Worm (Caenorhabditis elegans) whole organism, L3 larva: ENCODE results near the gene dct-6.
A peak's percentile ranks its signal among the peaks of the same experiment; 100 is the strongest.

Experiments used
- R02D3.7 ChIP-seq: fragments of 150-350 bp; optimal IDR thresholded peaks from 2 replicates; lab custom pipeline; 2014; ENCODE audit warnings: missing biosample characterization, missing genetic modification characterization
- ZK546.5 ChIP-seq: sonication (generic microtip); optimal IDR thresholded peaks from 2 replicates; lab custom pipeline; 2017; ENCODE audit warnings: missing biosample characterization, missing genetic modification characterization
- aly-2 ChIP-seq: fragments of 150-350 bp; optimal IDR thresholded peaks from 2 replicates; lab custom pipeline; 2014; ENCODE audit warnings: missing biosample characterization, missing genetic modification characterization
- ama-1 ChIP-seq: fragments of 150-350 bp; optimal IDR thresholded peaks from 2 replicates; lab custom pipeline; 2018
- ceh-82 ChIP-seq: fragments of 150-350 bp; optimal IDR thresholded peaks from 2 replicates; lab custom pipeline; 2014; ENCODE audit warnings: missing biosample characterization, missing genetic modification characterization
- daf-12 ChIP-seq: fragments of 150-350 bp; optimal IDR thresholded peaks from 2 replicates; lab custom pipeline; 2014; ENCODE audit warnings: missing biosample characterization, missing genetic modification reagents, missing genetic modification characterization
- egl-27 ChIP-seq: sonication (generic microtip); optimal IDR thresholded peaks from 4 replicates; lab custom pipeline; 2017; ENCODE audit warnings: missing biosample characterization, missing genetic modification reagents, missing genetic modification characterization
- egl-5 ChIP-seq: fragments of 150-350 bp; optimal IDR thresholded peaks from 2 replicates; lab custom pipeline; 2017; ENCODE audit warnings: missing biosample characterization, missing genetic modification reagents, missing genetic modification characterization, inconsistent platforms
- elt-1 ChIP-seq: fragments of 150-350 bp; optimal IDR thresholded peaks from 2 replicates; lab custom pipeline; 2014; ENCODE audit warnings: missing biosample characterization, missing genetic modification characterization
- elt-2 ChIP-seq: sonication (generic microtip); optimal IDR thresholded peaks from 2 replicates; lab custom pipeline; 2016; ENCODE audit warnings: missing genetic modification reagents, mild to moderate bottlenecking, missing genetic modification characterization, missing compliant biosample characterization
- eor-1 ChIP-seq, 2 experiments: fragments of 150-350 bp; optimal IDR thresholded peaks; 2 replicates each; lab custom pipeline; 2014 to 2018; ENCODE audit warnings: missing biosample characterization in 2 of 2, missing genetic modification characterization in 2 of 2
- fos-1 ChIP-seq: fragments of 150-350 bp; optimal IDR thresholded peaks from 2 replicates; lab custom pipeline; 2014; ENCODE audit warnings: missing biosample characterization, missing genetic modification characterization
- hmg-11 ChIP-seq: sonication (generic microtip); optimal IDR thresholded peaks from 2 replicates; lab custom pipeline; 2016; ENCODE audit warnings: missing genetic modification characterization, missing compliant biosample characterization
- jun-1 ChIP-seq: fragments of 150-350 bp; optimal IDR thresholded peaks from 2 replicates; lab custom pipeline; 2014; ENCODE audit warnings: missing biosample characterization, missing genetic modification reagents, missing genetic modification characterization
- lin-15B ChIP-seq: fragments of 150-350 bp; optimal IDR thresholded peaks from 2 replicates; lab custom pipeline; 2014; ENCODE audit warnings: missing biosample characterization, missing genetic modification characterization
- lin-39 ChIP-seq: fragments of 150-350 bp; optimal IDR thresholded peaks from 2 replicates; lab custom pipeline; 2018; ENCODE audit warnings: missing biosample characterization, missing genetic modification reagents, missing genetic modification characterization
- lsy-12 ChIP-seq: sonication (generic microtip); optimal IDR thresholded peaks from 2 replicates; lab custom pipeline; 2016; ENCODE audit warnings: mild to moderate bottlenecking, missing genetic modification characterization, missing compliant biosample characterization
- mdl-1 ChIP-seq: fragments of 150-350 bp; optimal IDR thresholded peaks from 2 replicates; lab custom pipeline; 2014; ENCODE audit warnings: missing biosample characterization, missing genetic modification characterization
- mml-1 ChIP-seq: fragments of 150-350 bp; sonication (generic microtip); optimal IDR thresholded peaks from 3 replicates; lab custom pipeline; 2014; ENCODE audit warnings: missing biosample characterization, missing genetic modification characterization
- nfya-1 ChIP-seq: sonication (generic microtip); optimal IDR thresholded peaks from 2 replicates; lab custom pipeline; 2017; ENCODE audit warnings: missing genetic modification characterization, mild to moderate bottlenecking, missing compliant biosample characterization, antibody characterized with exemption, moderate library complexity; ENCODE audit not compliant: insufficient read depth
- nhr-11 ChIP-seq: fragments of 150-350 bp; optimal IDR thresholded peaks from 2 replicates; lab custom pipeline; 2014; ENCODE audit warnings: missing biosample characterization, missing genetic modification characterization
- nhr-12 ChIP-seq: fragments of 150-350 bp; optimal IDR thresholded peaks from 2 replicates; lab custom pipeline; 2014; ENCODE audit warnings: missing biosample characterization, missing genetic modification characterization
- nhr-23 ChIP-seq: fragments of 150-350 bp; optimal IDR thresholded peaks from 2 replicates; lab custom pipeline; 2014; ENCODE audit warnings: missing biosample characterization, missing genetic modification reagents, missing genetic modification characterization
- nhr-237 ChIP-seq: fragments of 150-350 bp; optimal IDR thresholded peaks from 2 replicates; lab custom pipeline; 2014; ENCODE audit warnings: missing biosample characterization, missing genetic modification characterization
- nhr-25 ChIP-seq: sonication (generic microtip); optimal IDR thresholded peaks from 2 replicates; lab custom pipeline; 2017; ENCODE audit warnings: missing biosample characterization, missing genetic modification characterization
- nhr-28 ChIP-seq: fragments of 150-350 bp; optimal IDR thresholded peaks from 2 replicates; lab custom pipeline; 2014; ENCODE audit warnings: missing biosample characterization, missing genetic modification characterization
- nhr-43 ChIP-seq: sonication (generic microtip); optimal IDR thresholded peaks from 2 replicates; lab custom pipeline; 2016; ENCODE audit warnings: mild to moderate bottlenecking, missing genetic modification characterization, missing compliant biosample characterization; ENCODE audit not compliant: poor library complexity, severe bottlenecking
- nhr-67 ChIP-seq: fragments of 150-350 bp; optimal IDR thresholded peaks from 2 replicates; lab custom pipeline; 2014; ENCODE audit warnings: missing biosample characterization, missing genetic modification characterization
- nhr-76 ChIP-seq: fragments of 150-350 bp; sonication (generic microtip); optimal IDR thresholded peaks from 5 replicates; lab custom pipeline; 2014; ENCODE audit warnings: missing biosample characterization, missing genetic modification characterization
- nhr-77 ChIP-seq: fragments of 150-350 bp; optimal IDR thresholded peaks from 2 replicates; lab custom pipeline; 2014; ENCODE audit warnings: missing biosample characterization, missing genetic modification characterization
- pha-4 ChIP-seq: fragments of 150-350 bp; optimal IDR thresholded peaks from 2 replicates; lab custom pipeline; 2014; ENCODE audit warnings: missing biosample characterization, missing genetic modification reagents, missing genetic modification characterization
- pqm-1 ChIP-seq: fragments of 150-350 bp; optimal IDR thresholded peaks from 2 replicates; lab custom pipeline; 2017; ENCODE audit warnings: missing biosample characterization, missing genetic modification characterization, inconsistent platforms
- skn-1 ChIP-seq: fragments of 150-350 bp; optimal IDR thresholded peaks from 2 replicates; lab custom pipeline; 2014; ENCODE audit warnings: missing biosample characterization, missing genetic modification characterization
- tbx-2 ChIP-seq: sonication (generic microtip); optimal IDR thresholded peaks from 2 replicates; lab custom pipeline; 2016; ENCODE audit warnings: mild to moderate bottlenecking, missing genetic modification characterization, missing compliant biosample characterization
- unc-39 ChIP-seq: sonication (generic microtip); optimal IDR thresholded peaks from 4 replicates; lab custom pipeline; 2017; ENCODE audit warnings: missing biosample characterization, missing genetic modification characterization
- unc-62 ChIP-seq: fragments of 150-350 bp; sonication (generic microtip); optimal IDR thresholded peaks from 4 replicates; lab custom pipeline; 2014; ENCODE audit warnings: missing biosample characterization, missing genetic modification reagents, missing genetic modification characterization
- zag-1 ChIP-seq: fragments of 150-350 bp; optimal IDR thresholded peaks from 2 replicates; lab custom pipeline; 2014; ENCODE audit warnings: missing biosample characterization, missing genetic modification characterization
- ztf-11 ChIP-seq: fragments of 150-350 bp; optimal IDR thresholded peaks from 2 replicates; lab custom pipeline; 2014; ENCODE audit warnings: missing biosample characterization, missing genetic modification characterization
- ztf-4 ChIP-seq: fragments of 150-350 bp; optimal IDR thresholded peaks from 2 replicates; lab custom pipeline; 2014; ENCODE audit warnings: missing biosample characterization, missing genetic modification characterization

dct-6 gene

DNA sequence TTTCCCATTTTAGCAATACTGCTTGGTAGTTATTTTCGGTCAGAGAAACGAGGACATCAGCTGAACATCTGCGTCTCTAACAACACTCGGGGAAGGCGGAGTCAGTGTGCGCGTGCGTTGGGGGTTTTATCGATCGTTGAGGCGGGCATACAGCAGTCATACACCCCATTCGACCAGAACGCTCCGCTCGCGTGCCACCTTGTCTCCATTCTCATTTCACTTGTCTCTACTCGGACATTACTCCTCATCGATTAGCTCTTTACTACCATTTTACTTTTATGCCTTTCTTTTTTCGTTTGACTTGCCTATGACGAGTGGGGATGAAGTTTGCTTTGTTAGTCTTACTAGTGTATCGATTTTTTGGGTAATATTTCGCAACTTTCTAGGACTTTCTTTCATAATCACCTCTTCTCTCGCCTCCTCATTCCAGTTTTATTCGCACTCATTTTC, 25.7 kb upstream of the dct-6 start (continued):
- TF ChIP-seq fos-1 (tag; lab: Kevin White, UChicago), result no peak
- peak; percentile 61 for TF ChIP-seq hmg-11 (tag; lab: Kevin White, UChicago)
- no peak for TF ChIP-seq pha-4 (tag; lab: Kevin White, UChicago)
- peak; percentile 78 for TF ChIP-seq mdl-1 (tag; lab: Kevin White, UChicago)
- peak; percentile 31 for TF ChIP-seq nhr-11 (tag; lab: Kevin White, UChicago)
- TF ChIP-seq ztf-4 (tag; lab: Kevin White, UChicago), result no peak
- TF ChIP-seq nhr-12 (tag; lab: Kevin White, UChicago), result no peak
- no peak for TF ChIP-seq mml-1 (tag; lab: Kevin White, UChicago)
- peak; percentile 97 for TF ChIP-seq ama-1 (lab: Kevin White, UChicago)
- TF ChIP-seq nhr-28 (tag; lab: Kevin White, UChicago), result no peak
- TF ChIP-seq nhr-76 (tag; lab: Kevin White, UChicago), result no peak
- peak; percentile 63 for TF ChIP-seq nhr-23 (tag; lab: Kevin White, UChicago)
- no peak for TF ChIP-seq skn-1 (tag; lab: Kevin White, UChicago)
- no peak for TF ChIP-seq daf-12
- TF ChIP-seq ztf-11 (tag; lab: Kevin White, UChicago), result no peak

DNA sequence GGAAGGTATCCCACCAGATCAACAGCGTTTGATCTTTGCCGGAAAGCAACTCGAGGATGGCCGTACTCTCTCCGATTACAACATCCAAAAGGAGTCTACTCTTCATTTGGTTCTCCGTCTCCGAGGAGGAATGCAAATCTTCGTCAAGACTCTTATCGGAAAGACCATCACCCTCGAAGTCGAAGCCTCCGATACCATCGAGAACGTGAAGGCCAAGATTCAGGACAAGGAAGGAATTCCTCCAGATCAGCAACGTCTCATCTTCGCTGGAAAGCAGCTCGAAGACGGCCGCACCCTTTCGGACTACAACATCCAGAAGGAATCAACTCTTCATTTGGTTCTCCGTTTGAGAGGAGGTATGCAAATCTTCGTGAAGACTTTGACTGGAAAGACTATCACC, 24.1 kb upstream of the dct-6 start:
- TF ChIP-seq ama-1 (lab: Kevin White, UChicago), result peak; percentile 90
- no peak for TF ChIP-seq lin-15B (tag; lab: Kevin White, UChicago)
- TF ChIP-seq, all 47 proteins: peak for 1

DNA sequence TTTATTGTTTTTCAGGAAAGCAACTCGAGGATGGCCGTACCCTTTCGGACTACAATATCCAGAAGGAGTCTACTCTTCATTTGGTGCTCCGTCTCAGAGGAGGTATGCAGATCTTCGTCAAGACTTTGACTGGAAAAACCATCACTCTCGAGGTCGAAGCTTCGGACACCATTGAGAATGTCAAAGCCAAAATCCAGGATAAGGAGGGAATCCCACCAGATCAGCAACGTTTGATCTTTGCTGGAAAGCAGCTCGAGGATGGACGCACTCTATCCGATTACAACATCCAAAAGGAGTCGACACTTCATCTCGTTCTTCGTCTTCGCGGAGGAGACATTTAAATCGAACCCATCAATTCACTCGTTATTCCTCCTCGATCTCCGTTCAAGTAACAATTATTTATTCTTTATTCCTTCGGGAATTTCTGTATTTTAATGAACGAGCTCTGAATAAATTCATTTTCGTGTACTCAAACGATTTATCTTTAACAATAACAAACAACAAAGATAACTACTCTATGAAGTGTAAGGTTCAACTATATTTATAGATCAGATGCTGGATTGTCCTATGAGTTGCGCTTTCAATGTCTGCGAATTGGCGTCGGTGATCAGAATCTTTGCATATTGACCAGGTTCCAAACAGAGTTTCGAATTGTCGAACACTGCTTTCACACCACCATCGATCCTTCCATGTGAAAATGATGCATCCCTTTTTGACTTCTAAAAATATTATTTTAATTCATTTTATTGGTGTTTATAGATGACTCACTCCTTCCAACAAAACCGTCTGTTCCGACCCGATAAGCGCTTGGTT, 22.6 kb upstream of the dct-6 start:
- TF ChIP-seq lin-39 (tag; lab: Kevin White, UChicago) (no peak), ceh-82 (tag; lab: Kevin White, UChicago) (peak; percentile 50), tbx-2 (tag; lab: Kevin White, UChicago) (peak; percentile 70), jun-1 (tag; lab: Kevin White, UChicago) (peak; percentile 57), ZK546.5 (tag; lab: Kevin White, UChicago) (no peak), ama-1 (lab: Kevin White, UChicago) (peak; percentile 98), lsy-12 (tag; lab: Kevin White, UChicago) (peak; percentile 73), nhr-43 (peak; percentile 92), R02D3.7 (tag; lab: Kevin White, UChicago) (peak; percentile 34), pha-4 (tag; lab: Kevin White, UChicago) (peak; percentile 23), ztf-4 (tag; lab: Kevin White, UChicago) (peak; percentile 83), nhr-23 (tag; lab: Kevin White, UChicago) (peak; percentile 75), elt-1 (peak; percentile 21), nfya-1 (tag; lab: Kevin White, UChicago) (peak; percentile 45), nhr-12 (tag; lab: Kevin White, UChicago) (no peak), elt-2 (tag; lab: Kevin White, UChicago) (peak; percentile 55), egl-27 (tag; lab: Kevin White, UChicago) (no peak), nhr-25 (tag; lab: Kevin White, UChicago) (peak; percentile 32), hmg-11 (tag; lab: Kevin White, UChicago) (peak; percentile 16)

DNA sequence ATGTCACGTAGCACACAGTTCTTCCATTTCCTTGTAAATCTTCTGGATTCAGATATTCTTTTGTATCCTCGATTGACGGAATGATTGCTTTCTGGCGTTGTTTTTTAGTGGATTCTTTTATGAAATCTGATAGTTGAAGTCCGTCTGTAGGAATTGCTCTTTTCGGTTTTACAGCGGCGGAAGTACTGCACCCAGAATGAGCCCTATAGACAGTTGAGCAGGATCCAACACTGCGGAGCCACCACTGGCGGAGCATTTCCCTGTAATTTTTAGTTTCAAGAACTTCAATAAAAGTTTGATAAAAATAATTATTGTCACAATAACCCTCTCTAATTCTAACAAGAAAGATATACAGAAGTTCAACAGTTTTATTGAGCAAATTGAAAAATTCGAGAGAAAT, 20.3 kb upstream of the dct-6 start, which contains the start of gene F25B5.5:
Gene F25B5.5, minus strand, starts transcription at position 260 of the 400 bp plus-strand sequence.
- TF ChIP-seq ama-1 (lab: Kevin White, UChicago), result peak; percentile 84
- no peak for TF ChIP-seq nhr-237 (tag; lab: Kevin White, UChicago)
- peak; percentile 1 for TF ChIP-seq nhr-43

DNA sequence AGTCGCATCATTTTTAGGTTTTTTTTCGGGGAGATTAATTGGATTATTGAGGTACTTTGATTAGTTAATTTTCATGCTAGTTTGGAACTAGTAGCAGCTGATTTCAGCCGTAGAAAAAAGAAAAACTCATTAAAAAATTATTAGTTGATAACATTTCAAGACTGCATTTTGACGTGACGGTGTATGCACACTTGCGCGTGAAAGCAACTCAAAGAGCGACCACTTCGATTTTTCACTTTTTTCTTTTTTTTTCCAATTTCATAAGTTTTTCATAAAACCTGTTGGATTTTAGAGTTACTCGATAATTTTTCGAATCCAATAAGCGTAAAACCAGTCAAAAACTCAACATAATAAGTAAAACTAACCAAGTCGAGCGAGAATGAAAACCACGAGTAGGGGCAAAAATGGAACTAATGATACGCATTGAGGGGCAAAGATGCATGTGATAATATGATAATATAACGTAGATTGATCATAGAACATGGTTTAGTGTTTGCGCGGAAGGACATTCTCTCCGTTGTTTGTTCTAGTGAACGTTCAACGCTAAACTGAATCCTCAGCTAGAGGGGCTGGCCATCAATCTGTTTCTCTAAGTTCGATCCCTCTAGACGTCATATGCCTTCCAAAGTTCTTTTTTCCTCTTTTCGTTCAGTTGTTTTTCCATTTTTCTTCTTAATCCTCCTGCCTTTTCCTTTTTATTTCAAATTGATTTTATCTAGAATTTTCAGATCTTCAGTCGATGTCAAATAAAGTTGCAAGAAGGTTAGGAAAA, 17.9 kb upstream of the dct-6 start, which contains the start of the genes F25B5.6 and F25B5.3:
Gene F25B5.6, minus strand, starts transcription at position 572 of the 772 bp plus-strand sequence.
Gene F25B5.3, plus strand, starts transcription at position 722 of the 772 bp plus-strand sequence.
- TF ChIP-seq egl-27 (tag; lab: Kevin White, UChicago) (no peak), egl-5 (tag; lab: Kevin White, UChicago) (no peak), nfya-1 (tag; lab: Kevin White, UChicago) (peak; percentile 22), nhr-67 (tag; lab: Kevin White, UChicago) (no peak), ama-1 (lab: Kevin White, UChicago) (no peak), ztf-11 (tag; lab: Kevin White, UChicago) (no peak), lsy-12 (tag; lab: Kevin White, UChicago) (no peak), nhr-12 (tag; lab: Kevin White, UChicago) (no peak), mdl-1 (tag; lab: Kevin White, UChicago) (no peak), zag-1 (tag; lab: Kevin White, UChicago) (no peak), nhr-237 (tag; lab: Kevin White, UChicago) (no peak), nhr-77 (no peak), pqm-1 (tag; lab: Kevin White, UChicago) (peak; percentile 40), ceh-82 (tag; lab: Kevin White, UChicago) (no peak), nhr-23 (tag; lab: Kevin White, UChicago) (peak; percentile 8), nhr-11 (tag; lab: Kevin White, UChicago) (no peak), eor-1 (tag; optimal IDR thresholded peaks at IDR 0.05; lab: Kevin White, UChicago) (no peak), unc-39 (no peak), nhr-28 (tag; lab: Kevin White, UChicago) (no peak), unc-62 (GFP tag; lab: Kevin White, UChicago) (no peak), jun-1 (tag; lab: Kevin White, UChicago) (no peak), daf-12 (no peak), nhr-76 (tag; lab: Kevin White, UChicago) (no peak), aly-2 (tag; lab: Kevin White, UChicago) (no peak)
